Worm (Caenorhabditis elegans) whole organism, midembryonic: ENCODE results near the gene Y12A6A.1.
A peak's percentile ranks its signal among the peaks of the same experiment; 100 is the strongest.

Experiments used
- T22C8.4 ChIP-seq: fragments of 200-800 bp; sonication (Bioruptor generic); IDR thresholded peaks from 2 replicates; pipeline ENCODE4 v1.3.6; 2022; ENCODE audit warnings: missing genetic modification characterization, missing compliant biosample characterization
- cog-1 ChIP-seq: sonication (generic microtip); optimal IDR thresholded peaks from 2 replicates; lab custom pipeline; 2016; ENCODE audit warnings: missing genetic modification characterization, missing compliant biosample characterization
- flt-1 ChIP-seq: fragments of 200-800 bp; sonication (Bioruptor generic); IDR thresholded peaks from 2 replicates; pipeline ENCODE4 v1.3.6; 2022; ENCODE audit warnings: missing genetic modification characterization, missing compliant biosample characterization
- klf-2 ChIP-seq: fragments of 200-800 bp; sonication (Bioruptor generic); conservative IDR thresholded peaks from 2 replicates; pipeline ENCODE4 v1.3.6; 2022; ENCODE audit warnings: missing genetic modification reagents, missing genetic modification characterization, missing compliant biosample characterization
- med-1 ChIP-seq: sonication (generic microtip); optimal IDR thresholded peaks from 2 replicates; lab custom pipeline; 2017; ENCODE audit warnings: missing genetic modification characterization, mild to moderate bottlenecking, missing compliant biosample characterization, antibody characterized with exemption, missing genetic modification reagents; ENCODE audit not compliant: insufficient read depth
- ref-1 ChIP-seq: fragments of 200-800 bp; sonication (Bioruptor generic); conservative IDR thresholded peaks from 2 replicates; pipeline ENCODE4 v1.3.6; 2022; ENCODE audit warnings: missing genetic modification reagents, missing genetic modification characterization, missing compliant biosample characterization
- tab-1 ChIP-seq: fragments of 200-800 bp; sonication (Bioruptor generic); IDR thresholded peaks from 2 replicates; pipeline ENCODE4 v1.3.6; 2022; ENCODE audit warnings: missing genetic modification characterization, missing compliant biosample characterization
- ztf-23 ChIP-seq: fragments of 200-800 bp; sonication (Bioruptor generic); IDR thresholded peaks from 2 replicates; pipeline ENCODE4 v1.3.6; 2022; ENCODE audit warnings: missing genetic modification reagents, missing genetic modification characterization, missing compliant biosample characterization
- ztf-29 ChIP-seq: fragments of 200-800 bp; sonication (Bioruptor generic); IDR thresholded peaks from 2 replicates; pipeline ENCODE4 v1.3.6; 2022; ENCODE audit warnings: missing genetic modification reagents, missing genetic modification characterization, missing compliant biosample characterization

Y12A6A.1 gene

DNA sequence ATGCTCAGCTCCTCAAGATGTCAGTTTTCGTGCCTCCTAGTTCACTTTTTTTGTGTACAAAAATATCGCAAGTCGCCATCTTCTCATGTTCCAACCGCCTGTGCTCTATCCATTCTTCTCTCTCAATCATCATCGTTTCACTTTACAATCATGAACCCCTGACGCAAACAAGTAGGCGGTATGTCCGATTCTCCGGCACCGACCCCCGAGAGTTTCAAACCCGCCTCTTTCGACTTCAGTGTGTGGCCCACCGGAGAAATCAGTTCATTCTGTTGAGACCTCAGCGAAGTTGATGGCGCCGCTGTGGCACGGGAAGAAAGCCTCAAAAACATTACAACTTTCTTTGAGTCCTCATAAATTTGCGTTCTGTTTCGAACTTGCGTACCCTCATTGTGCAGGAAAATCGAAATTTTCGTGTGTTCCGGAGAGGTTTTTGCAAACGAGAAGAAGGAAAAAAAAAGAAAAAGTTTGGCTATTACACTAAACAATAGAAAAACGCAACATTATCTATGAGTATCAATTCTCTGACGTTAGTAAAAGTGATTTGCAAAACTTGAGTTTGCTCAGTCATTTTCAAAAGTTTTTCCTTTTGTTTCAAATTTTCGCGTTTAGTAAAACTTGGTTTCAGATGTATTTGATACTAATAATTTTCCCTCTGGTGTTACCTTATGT is 16.4 kb downstream of the Y12A6A.1 start, which contains the start of gene F54B11.9:
TSS of gene F54B11.9 (plus strand) at position 622 of the 672 bp plus-strand sequence.
- no peak for TF ChIP-seq med-1 (GFP tag; lab: Kevin White, UChicago)
- TF ChIP-seq T22C8.4 (GFP tag; lab: Robert Waterston, UW) = no peak
- no peak for TF ChIP-seq ref-1 (GFP tag; lab: Robert Waterston, UW)
- TF ChIP-seq flt-1 = no peak
- no peak for TF ChIP-seq tab-1 (GFP tag; lab: Robert Waterston, UW)
- TF ChIP-seq cog-1 (tag; lab: Kevin White, UChicago) = no peak
- no peak for TF ChIP-seq ztf-29
- no peak for TF ChIP-seq klf-2 (GFP tag; lab: Robert Waterston, UW)
- no peak for TF ChIP-seq ztf-23

- TF ChIP-seq tab-1 (GFP tag; lab: Robert Waterston, UW) (no peak), ztf-23 (no peak), cog-1 (tag; lab: Kevin White, UChicago) (no peak), ref-1 (GFP tag; lab: Robert Waterston, UW) (no peak), ztf-29 (no peak), med-1 (GFP tag; lab: Kevin White, UChicago) (no peak), T22C8.4 (GFP tag; lab: Robert Waterston, UW) (no peak), flt-1 (no peak), klf-2 (GFP tag; lab: Robert Waterston, UW) (no peak)
These were observed 17.7 kb downstream of the Y12A6A.1 start, which contains the start of gene F54B11.8 for ce11 chrX:13603826-13604225. TSS of gene F54B11.8 (minus strand) at chrX:13603926.

ce11 chrX:13600136-13600535 is 21.4 kb downstream of the Y12A6A.1 start, which contains the start of gene F54B11.7:
TSS of gene F54B11.7 (plus strand) at chrX:13600436.
- TF ChIP-seq klf-2 (GFP tag; lab: Robert Waterston, UW) (no peak), ztf-29 (no peak), T22C8.4 (GFP tag; lab: Robert Waterston, UW) (no peak), tab-1 (GFP tag; lab: Robert Waterston, UW) (no peak), med-1 (GFP tag; lab: Kevin White, UChicago) (no peak), flt-1 (no peak), cog-1 (tag; lab: Kevin White, UChicago) (no peak), ztf-23 (no peak), ref-1 (GFP tag; lab: Robert Waterston, UW) (no peak)

- TF ChIP-seq klf-2 (GFP tag; lab: Robert Waterston, UW) (no peak), ztf-23 (peak; percentile 53; the same call in 1 of the 2 replicates), ref-1 (GFP tag; lab: Robert Waterston, UW) (no peak), med-1 (GFP tag; lab: Kevin White, UChicago) (no peak), tab-1 (GFP tag; lab: Robert Waterston, UW) (no peak), cog-1 (tag; lab: Kevin White, UChicago) (peak; percentile 19), flt-1 (peak; percentile 63), ztf-29 (no peak), T22C8.4 (GFP tag; lab: Robert Waterston, UW) (no peak)
These were observed 23.5 kb downstream of the Y12A6A.1 start, which contains the start of gene bra-1 for ce11 chrX:13598021-13598499. TSS of gene bra-1 (plus strand) at chrX:13598449.

ce11 chrX:13596003-13596767 is 25.3 kb downstream of the Y12A6A.1 start, which contains the start of gene F54B11.5:
TSS of gene F54B11.5 (minus strand) at chrX:13596068.
- TF ChIP-seq flt-1 (0 out of 2 replicates have a peak, but pooled peaks have one; percentile 9), klf-2 (GFP tag; lab: Robert Waterston, UW) (no peak), cog-1 (tag; lab: Kevin White, UChicago) (peak; percentile 30)

DNA sequence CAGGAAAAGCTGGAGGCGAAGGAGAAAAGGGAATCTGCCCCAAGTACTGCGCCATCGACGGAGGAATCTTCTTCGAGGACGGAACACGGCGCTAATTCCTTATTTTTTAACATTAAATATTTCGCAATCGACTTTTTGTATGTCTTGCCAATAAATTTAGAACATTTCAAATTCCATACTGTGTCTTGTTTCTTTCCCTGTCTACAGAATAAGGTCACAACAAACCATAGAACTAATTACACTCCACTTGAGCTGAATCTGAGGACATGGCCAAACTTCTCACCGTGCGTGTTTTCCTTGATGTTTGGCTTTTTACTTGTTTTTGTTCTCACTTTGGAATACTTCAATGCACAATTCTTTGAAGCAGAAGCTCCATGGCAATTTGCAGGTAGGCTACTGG is 29.2 kb downstream of the Y12A6A.1 start, which contains the start of gene F54B11.4:
TSS of gene F54B11.4 (plus strand) at position 301 of the 400 bp plus-strand sequence.
- no peak for TF ChIP-seq flt-1

DNA sequence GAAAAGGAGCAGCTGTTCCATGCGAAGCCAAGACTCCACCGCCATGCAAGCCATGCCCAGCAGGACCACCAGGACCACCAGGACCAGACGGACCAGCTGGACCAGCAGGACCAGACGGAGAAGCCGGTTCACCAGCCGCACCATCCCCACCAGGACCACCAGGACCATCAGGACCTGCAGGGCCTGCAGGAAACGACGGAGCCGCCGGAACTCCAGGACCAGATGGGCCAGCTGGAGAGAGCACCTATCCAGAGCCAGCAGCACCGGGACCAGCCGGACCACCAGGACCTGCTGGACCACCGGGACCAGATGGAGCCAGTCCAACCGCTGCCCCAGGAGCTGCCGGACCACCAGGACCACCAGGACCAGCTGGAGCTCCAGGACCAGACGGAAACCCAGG is 29.6 kb downstream of the Y12A6A.1 start:
- TF ChIP-seq T22C8.4 (GFP tag; lab: Robert Waterston, UW) = no peak
- TF ChIP-seq klf-2 (GFP tag; lab: Robert Waterston, UW) = no peak
- TF ChIP-seq flt-1 = no peak
- TF ChIP-seq ztf-23 = no peak
- no peak for TF ChIP-seq tab-1 (GFP tag; lab: Robert Waterston, UW)
- no peak for TF ChIP-seq ref-1 (GFP tag; lab: Robert Waterston, UW)
- TF ChIP-seq ztf-29 = no peak
- no peak for TF ChIP-seq cog-1 (tag; lab: Kevin White, UChicago)
- TF ChIP-seq med-1 (GFP tag; lab: Kevin White, UChicago) = no peak

- no peak for TF ChIP-seq ztf-23
- no peak for TF ChIP-seq ref-1 (GFP tag; lab: Robert Waterston, UW)
- no peak for TF ChIP-seq ztf-29
- no peak for TF ChIP-seq med-1 (GFP tag; lab: Kevin White, UChicago)
- no peak for TF ChIP-seq klf-2 (GFP tag; lab: Robert Waterston, UW)
- TF ChIP-seq tab-1 (GFP tag; lab: Robert Waterston, UW) = no peak
- no peak for TF ChIP-seq T22C8.4 (GFP tag; lab: Robert Waterston, UW)
- TF ChIP-seq cog-1 (tag; lab: Kevin White, UChicago) = no peak
- no peak for TF ChIP-seq flt-1
These were observed 30.4 kb downstream of the Y12A6A.1 start, which contains the start of gene col-44 for ce11 chrX:13591175-13591574. TSS of gene col-44 (plus strand) at chrX:13591475.

ce11 chrX:13590688-13591087 is 30.8 kb downstream of the Y12A6A.1 start:
- TF ChIP-seq ztf-29 (no peak), cog-1 (tag; lab: Kevin White, UChicago) (no peak), T22C8.4 (GFP tag; lab: Robert Waterston, UW) (no peak), flt-1 (no peak), klf-2 (GFP tag; lab: Robert Waterston, UW) (no peak), ref-1 (GFP tag; lab: Robert Waterston, UW) (no peak), ztf-23 (no peak), tab-1 (GFP tag; lab: Robert Waterston, UW) (no peak), med-1 (GFP tag; lab: Kevin White, UChicago) (no peak)
